Fruit fly (Drosophila melanogaster): ENCODE measurements around the gene CG5004.

CG5004 gene

DNA sequence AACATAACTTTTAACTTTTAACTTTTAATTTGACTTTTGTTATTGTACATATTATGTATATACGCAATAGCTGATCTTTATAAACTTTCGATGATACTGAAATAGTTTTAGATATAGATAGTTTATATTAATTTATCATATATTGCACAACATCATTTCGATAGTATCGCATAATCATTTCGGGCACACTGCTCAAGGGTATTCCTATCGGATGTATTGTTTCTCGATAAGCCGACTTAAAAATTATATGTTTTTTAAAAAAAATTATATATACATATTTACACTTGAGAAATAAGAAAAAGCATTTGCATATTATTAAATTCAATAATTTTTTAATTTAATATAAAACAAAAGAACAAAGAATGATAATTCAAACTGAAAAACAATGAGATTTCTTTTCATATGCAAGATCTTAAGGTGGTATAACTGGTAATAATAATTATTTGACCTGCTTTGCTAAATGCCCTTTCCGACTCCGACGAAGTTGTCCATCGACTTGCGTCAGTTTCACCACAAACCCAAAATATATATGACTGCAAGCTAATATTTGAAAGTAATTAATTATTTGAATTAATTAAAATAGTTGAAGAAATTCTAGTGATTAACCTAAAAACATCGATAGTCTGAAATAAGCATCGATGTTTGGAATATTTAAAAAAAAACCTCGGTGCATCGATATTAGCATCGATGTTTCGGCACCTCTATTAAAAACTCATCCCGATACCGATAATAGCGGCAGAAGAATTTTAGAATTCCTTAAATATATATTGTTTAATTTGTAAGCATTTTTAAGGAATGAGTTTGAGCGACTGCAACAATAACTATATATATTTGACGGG, 29.0 kb upstream of the CG5004 start, which contains the start of gene CG4949 (continued):
- TF ChIP-seq CG34224 (GFP tag; IDR thresholded peaks at IDR 0.05; ENCODE audit: partially characterized antibody) = peak; percentile 78
- peak; percentile 92 for TF ChIP-seq HLH4C (GFP tag; IDR thresholded peaks at IDR 0.05; ENCODE audit: partially characterized antibody)
- TF ChIP-seq grau (tag; optimal IDR thresholded peaks at IDR 0.05) = peak; percentile 21
- TF ChIP-seq Myb (GFP tag; optimal IDR thresholded peaks at IDR 0.05) = no peak
- TF ChIP-seq unc-4 (GFP tag; IDR thresholded peaks at IDR 0.05; ENCODE audit: partially characterized antibody) = peak; percentile 72
- TF ChIP-seq HmgZ (tag; optimal IDR thresholded peaks at IDR 0.05) = no peak
- TF ChIP-seq CG6654 (GFP tag; optimal IDR thresholded peaks at IDR 0.05) = no peak
- peak; percentile 8 for TF ChIP-seq Nf-YC (tag; optimal IDR thresholded peaks at IDR 0.05)
- no peak for TF ChIP-seq YL-1 (GFP tag; optimal IDR thresholded peaks at IDR 0.05)
- peak; percentile 12 for TF ChIP-seq CG10979 (tag; optimal IDR thresholded peaks at IDR 0.05)
- TF ChIP-seq Dek (tag; optimal IDR thresholded peaks at IDR 0.05) = no peak
- TF ChIP-seq CG7963 (GFP tag; IDR thresholded peaks at IDR 0.05; ENCODE audit: partially characterized antibody) = peak; percentile 93
- 0 out of 2 replicates have a peak, but pooled peaks have one; percentile 16 for TF ChIP-seq CG32772 (GFP tag; IDR thresholded peaks at IDR 0.05)
- no peak for TF ChIP-seq Awh (GFP tag; IDR thresholded peaks at IDR 0.05)
- TF ChIP-seq CG2120 (GFP tag; optimal IDR thresholded peaks at IDR 0.05) = no peak
- TF ChIP-seq ranshi (GFP tag; IDR thresholded peaks at IDR 0.05) = 0 out of 2 replicates have a peak, but pooled peaks have one; percentile 20
- no peak for TF ChIP-seq h (optimal IDR thresholded peaks at IDR 0.05)
- no peak for TF ChIP-seq Camta (GFP tag; optimal IDR thresholded peaks at IDR 0.05)
- TF ChIP-seq Hand (GFP tag; optimal IDR thresholded peaks at IDR 0.05) = no peak
- peak; percentile 42 for TF ChIP-seq vvl (GFP tag; IDR thresholded peaks at IDR 0.05)
- peak; percentile 84 for TF ChIP-seq vnd (GFP tag; IDR thresholded peaks at IDR 0.05; ENCODE audit: partially characterized antibody)
- peak; percentile 6 for TF ChIP-seq dmrt11E (tag; optimal IDR thresholded peaks at IDR 0.05)
- TF ChIP-seq HmgD (GFP tag; optimal IDR thresholded peaks at IDR 0.05) = no peak
- peak; percentile 71 for TF ChIP-seq sna (GFP tag; IDR thresholded peaks at IDR 0.05; ENCODE audit: partially characterized antibody)

DNA sequence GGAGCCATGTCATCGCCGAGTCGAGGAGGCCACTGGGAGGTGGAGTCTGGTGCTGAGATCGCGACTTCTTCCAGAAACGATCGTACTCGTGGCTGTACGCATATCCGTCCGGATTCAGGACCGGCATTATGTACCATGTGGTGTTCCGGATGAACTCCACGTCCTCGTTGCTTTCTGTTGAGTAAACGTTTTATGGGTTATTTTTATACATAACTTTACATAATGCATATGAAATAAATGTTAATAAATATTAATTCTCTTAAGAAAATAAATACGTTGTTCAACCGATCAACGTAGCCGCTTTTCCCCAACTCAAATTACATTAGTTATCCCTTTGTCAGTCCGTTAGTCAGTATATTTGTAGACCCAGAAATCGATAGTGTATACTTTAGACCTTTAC, 26.2 kb upstream of the CG5004 start, which contains the start of gene CG4955:
CG4955 (plus strand) TSS at position 301 of the 400 bp plus-strand sequence.
- TF ChIP-seq CG10267 (tag; optimal IDR thresholded peaks at IDR 0.05) = no peak
- no peak for TF ChIP-seq dm (GFP tag; optimal IDR thresholded peaks at IDR 0.05)
- TF ChIP-seq CG18764 (GFP tag; optimal IDR thresholded peaks at IDR 0.05) = no peak
- TF ChIP-seq disco-r (GFP tag; optimal IDR thresholded peaks at IDR 0.05) = no peak
- no peak for TF ChIP-seq Hmx (GFP tag; optimal IDR thresholded peaks at IDR 0.05)
- no peak for TF ChIP-seq Lhr (GFP tag; optimal IDR thresholded peaks at IDR 0.05)

DNA sequence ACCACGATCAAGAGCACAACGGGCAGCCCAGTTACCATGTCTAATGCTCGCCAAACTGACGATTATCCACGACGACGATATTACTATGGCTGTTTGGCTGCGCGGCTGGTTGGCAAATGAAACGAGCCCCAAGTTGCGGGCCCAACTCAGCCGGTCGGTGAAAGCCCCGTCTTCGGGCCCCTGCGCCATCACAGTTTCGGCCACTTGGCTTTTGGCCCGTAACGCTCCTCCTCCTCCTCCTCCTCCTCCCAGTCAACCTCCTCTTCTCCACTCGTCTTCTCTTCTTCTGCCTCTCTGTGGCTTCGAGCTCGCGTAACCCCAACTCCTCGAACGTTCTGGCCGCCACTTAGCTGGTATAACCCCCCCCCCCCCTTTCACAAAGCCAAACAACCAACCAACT, 19.8 kb upstream of the CG5004 start, which contains the start of gene CG8945:
CG8945 (minus strand) TSS at position 101 of the 400 bp plus-strand sequence.
- TF ChIP-seq Med (GFP tag) = peak; percentile 39
- TF ChIP-seq CG10431 (GFP tag; optimal IDR thresholded peaks at IDR 0.05) = no peak
- no peak for TF ChIP-seq TFAM (GFP tag; optimal IDR thresholded peaks at IDR 0.05)

DNA sequence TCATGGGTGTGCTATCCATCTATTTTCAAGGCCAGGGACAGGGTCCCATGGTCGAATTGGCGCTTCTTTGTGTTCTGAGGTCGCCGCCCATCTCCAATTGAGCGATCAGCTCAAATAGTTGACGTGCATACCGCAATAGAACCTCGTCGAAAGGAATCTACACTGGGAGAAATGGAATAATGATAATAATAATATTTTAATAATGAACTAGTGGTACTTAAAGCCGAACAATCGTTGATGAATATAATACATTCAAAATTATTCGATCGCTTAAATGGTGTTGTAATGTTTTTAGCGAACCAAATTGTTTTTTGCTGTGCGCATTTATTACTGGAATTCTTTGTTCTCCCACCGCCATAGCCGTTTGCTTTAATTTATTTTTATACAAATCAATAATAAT, 16.8 kb upstream of the CG5004 start:
- TF ChIP-seq CG10959 (GFP tag; IDR thresholded peaks at IDR 0.05) (no peak), Fer3 (tag; optimal IDR thresholded peaks at IDR 0.05) (peak; percentile 0), prd (optimal IDR thresholded peaks at IDR 0.05) (no peak), prd (GFP tag; IDR thresholded peaks at IDR 0.05) (peak; percentile 26; the same call in 1 of the 3 replicates), CG16779 (GFP tag; IDR thresholded peaks at IDR 0.05) (no peak), da (GFP tag; optimal IDR thresholded peaks at IDR 0.05) (no peak), kni (GFP tag; optimal IDR thresholded peaks at IDR 0.05) (no peak), abd-A (tag; optimal IDR thresholded peaks at IDR 0.05) (no peak), Ets65A (GFP tag) (peak; percentile 79), sisA (GFP tag; IDR thresholded peaks at IDR 0.05) (no peak), Rfx (GFP tag; IDR thresholded peaks at IDR 0.05) (peak; percentile 53; the same call in 1 of the 2 replicates), pho (GFP tag; optimal IDR thresholded peaks at IDR 0.05) (no peak), CG15601 (tag; optimal IDR thresholded peaks at IDR 0.05) (no peak), Xbp1 (GFP tag; optimal IDR thresholded peaks at IDR 0.05) (no peak)

All from whole organism, embryonic.